Worm (Caenorhabditis elegans) whole organism, midembryonic: ENCODE results near the gene str-97.

Experiments
- T22C8.4 ChIP-seq: fragments of 200-800 bp; sonication (Bioruptor generic); IDR thresholded peaks from 2 replicates; pipeline ENCODE4 v1.3.6; 2022; ENCODE audit warnings: missing genetic modification characterization, missing compliant biosample characterization
- cog-1 ChIP-seq: sonication (generic microtip); optimal IDR thresholded peaks from 2 replicates; lab custom pipeline; 2016; ENCODE audit warnings: missing genetic modification characterization, missing compliant biosample characterization
- flt-1 ChIP-seq: fragments of 200-800 bp; sonication (Bioruptor generic); IDR thresholded peaks from 2 replicates; pipeline ENCODE4 v1.3.6; 2022; ENCODE audit warnings: missing genetic modification characterization, missing compliant biosample characterization
- klf-2 ChIP-seq: fragments of 200-800 bp; sonication (Bioruptor generic); conservative IDR thresholded peaks from 2 replicates; pipeline ENCODE4 v1.3.6; 2022; ENCODE audit warnings: missing genetic modification reagents, missing genetic modification characterization, missing compliant biosample characterization
- med-1 ChIP-seq: sonication (generic microtip); optimal IDR thresholded peaks from 2 replicates; lab custom pipeline; 2017; ENCODE audit warnings: missing genetic modification characterization, mild to moderate bottlenecking, missing compliant biosample characterization, antibody characterized with exemption, missing genetic modification reagents; ENCODE audit not compliant: insufficient read depth
- ref-1 ChIP-seq: fragments of 200-800 bp; sonication (Bioruptor generic); conservative IDR thresholded peaks from 2 replicates; pipeline ENCODE4 v1.3.6; 2022; ENCODE audit warnings: missing genetic modification reagents, missing genetic modification characterization, missing compliant biosample characterization
- tab-1 ChIP-seq: fragments of 200-800 bp; sonication (Bioruptor generic); IDR thresholded peaks from 2 replicates; pipeline ENCODE4 v1.3.6; 2022; ENCODE audit warnings: missing genetic modification characterization, missing compliant biosample characterization
- ztf-23 ChIP-seq: fragments of 200-800 bp; sonication (Bioruptor generic); IDR thresholded peaks from 2 replicates; pipeline ENCODE4 v1.3.6; 2022; ENCODE audit warnings: missing genetic modification reagents, missing genetic modification characterization, missing compliant biosample characterization
- ztf-29 ChIP-seq: fragments of 200-800 bp; sonication (Bioruptor generic); IDR thresholded peaks from 2 replicates; pipeline ENCODE4 v1.3.6; 2022; ENCODE audit warnings: missing genetic modification reagents, missing genetic modification characterization, missing compliant biosample characterization

ce11 chrV:16143066-16143581 is 11.9 kb downstream of the str-97 start, which contains the start of gene fbxa-88:
- no peak for TF ChIP-seq cog-1 (tag; lab: Kevin White, UChicago)
- TF ChIP-seq ztf-23 (GFP tag; lab: Robert Waterston, UW), result no peak
- no peak for TF ChIP-seq klf-2 (GFP tag; lab: Robert Waterston, UW)
- no peak for TF ChIP-seq tab-1 (GFP tag; lab: Robert Waterston, UW)
- TF ChIP-seq med-1 (GFP tag; lab: Kevin White, UChicago), result no peak
- no peak for TF ChIP-seq flt-1
- TF ChIP-seq ref-1 (GFP tag; lab: Robert Waterston, UW), result no peak
- no peak for TF ChIP-seq T22C8.4 (GFP tag; lab: Robert Waterston, UW)
- TF ChIP-seq ztf-29, result no peak
